Fruit fly (Drosophila melanogaster) whole organism, embryonic: ENCODE results near the gene Muc14A.

Source experiments
- ATbp ChIP-seq: fragments of 200-800 bp; sonication (Bioruptor generic); optimal IDR thresholded peaks from 2 replicates; lab custom pipeline; 2017; ENCODE audit warnings: missing biosample characterization, mild to moderate bottlenecking, missing genetic modification characterization, missing genetic modification reagents
- CG10274 ChIP-seq: fragments of 200-800 bp; sonication (Bioruptor generic); optimal IDR thresholded peaks from 3 replicates; lab custom pipeline; 2017; ENCODE audit warnings: missing biosample characterization, mild to moderate bottlenecking, missing genetic modification characterization
- CG10654 ChIP-seq: fragments of 200-800 bp; sonication (Bioruptor generic); optimal IDR thresholded peaks from 2 replicates; lab custom pipeline; 2016; ENCODE audit warnings: missing biosample characterization, missing genetic modification characterization
- CG10959 ChIP-seq: fragments of 200-800 bp; sonication (Bioruptor generic); IDR thresholded peaks from 2 replicates; pipeline ENCODE4 v1.3.6; 2022; ENCODE audit warnings: missing biosample characterization, missing genetic modification characterization
- CG14710 ChIP-seq: fragments of 200-800 bp; sonication (Bioruptor generic); optimal IDR thresholded peaks from 3 replicates; lab custom pipeline; 2019; ENCODE audit warnings: missing biosample characterization, mild to moderate bottlenecking, missing genetic modification characterization, moderate library complexity
- CG15073 ChIP-seq: fragments of 200-800 bp; sonication (Bioruptor generic); optimal IDR thresholded peaks from 2 replicates; lab custom pipeline; 2016; ENCODE audit warnings: missing biosample characterization, missing genetic modification characterization
- CG17568 ChIP-seq: fragments of 200-800 bp; sonication (Bioruptor generic); optimal IDR thresholded peaks from 2 replicates; lab custom pipeline; 2018; ENCODE audit warnings: missing biosample characterization, mild to moderate bottlenecking, missing genetic modification characterization, moderate library complexity
- CG18619 ChIP-seq: fragments of 200-800 bp; sonication (Bioruptor generic); optimal IDR thresholded peaks from 3 replicates; lab custom pipeline; 2017; ENCODE audit warnings: missing biosample characterization, mild to moderate bottlenecking, missing genetic modification characterization
- CG2712 ChIP-seq: fragments of 200-800 bp; optimal IDR thresholded peaks from 3 replicates; lab custom pipeline; 2019; ENCODE audit warnings: missing biosample characterization, mild to moderate bottlenecking, missing genetic modification characterization, moderate library complexity
- CG33213 ChIP-seq: fragments of 200-800 bp; sonication (Bioruptor generic); optimal IDR thresholded peaks from 3 replicates; lab custom pipeline; 2016; ENCODE audit warnings: missing biosample characterization, missing genetic modification characterization
- CG42726 ChIP-seq: fragments of 200-800 bp; sonication (Bioruptor generic); IDR thresholded peaks from 2 replicates; pipeline ENCODE4 v1.3.6; 2022; ENCODE audit warnings: missing biosample characterization, missing genetic modification characterization; ENCODE audit not compliant: partially characterized antibody
- CG43689 ChIP-seq: fragments of 200-800 bp; sonication (Bioruptor generic); IDR thresholded peaks from 2 replicates; pipeline ENCODE4 v1.3.6; 2022; ENCODE audit warnings: missing biosample characterization, missing genetic modification characterization
- CG4404 ChIP-seq: fragments of 200-800 bp; sonication (Bioruptor generic); IDR thresholded peaks from 2 replicates; pipeline ENCODE4 v1.3.6; 2022; ENCODE audit warnings: missing biosample characterization, missing genetic modification characterization
- CG4707 ChIP-seq: fragments of 200-800 bp; sonication (Bioruptor generic); optimal IDR thresholded peaks from 2 replicates; lab custom pipeline; 2018; ENCODE audit warnings: missing biosample characterization, mild to moderate bottlenecking, missing genetic modification characterization, moderate library complexity
- CG6272 ChIP-seq: fragments of 200-800 bp; sonication (Bioruptor generic); IDR thresholded peaks from 2 replicates; pipeline ENCODE4 v1.3.6; 2022; ENCODE audit warnings: missing biosample characterization, missing genetic modification characterization
- CG8944 ChIP-seq: fragments of 200-800 bp; sonication (Bioruptor generic); optimal IDR thresholded peaks from 3 replicates; lab custom pipeline; 2016; ENCODE audit warnings: missing biosample characterization, missing genetic modification characterization
- CG9437 ChIP-seq: fragments of 200-800 bp; sonication (Bioruptor generic); optimal IDR thresholded peaks from 2 replicates; lab custom pipeline; 2018; ENCODE audit warnings: missing biosample characterization, mild to moderate bottlenecking, missing genetic modification characterization
- Camta ChIP-seq: fragments of 200-800 bp; sonication (Bioruptor generic); optimal IDR thresholded peaks from 2 replicates; lab custom pipeline; 2016; ENCODE audit warnings: missing biosample characterization, missing genetic modification characterization
- Dref ChIP-seq: fragments of 200-800 bp; sonication (Bioruptor generic); IDR thresholded peaks from 2 replicates; pipeline ENCODE4 v1.3.6; 2022; ENCODE audit warnings: missing biosample characterization, missing genetic modification characterization
- Fer3 ChIP-seq: fragments of 200-800 bp; sonication (Bioruptor generic); optimal IDR thresholded peaks from 2 replicates; lab custom pipeline; 2018; ENCODE audit warnings: missing biosample characterization, mild to moderate bottlenecking, missing genetic modification characterization, moderate library complexity
- H2.0 ChIP-seq: fragments of 200-800 bp; sonication (Bioruptor generic); IDR thresholded peaks from 2 replicates; pipeline ENCODE4 v1.3.6; 2022; ENCODE audit warnings: missing biosample characterization, missing genetic modification characterization
- HLHmδ ChIP-seq: fragments of 200-800 bp; sonication (Bioruptor generic); optimal IDR thresholded peaks from 2 replicates; lab custom pipeline; 2018; ENCODE audit warnings: missing biosample characterization, mild to moderate bottlenecking, missing genetic modification characterization, moderate library complexity
- Hey ChIP-seq: fragments of 200-800 bp; sonication (Bioruptor generic); optimal IDR thresholded peaks from 3 replicates; lab custom pipeline; 2018; ENCODE audit warnings: missing biosample characterization, mild to moderate bottlenecking, missing genetic modification characterization
- Med ChIP-seq: fragments of 200-800 bp; sonication (Bioruptor generic); peaks from one replicate; lab custom pipeline; 2016; ENCODE audit warnings: missing biosample characterization, missing genetic modification characterization, mild to moderate bottlenecking, inconsistent platforms, moderate library complexity
- Meics ChIP-seq: fragments of 200-800 bp; sonication (Bioruptor generic); optimal IDR thresholded peaks from 2 replicates; lab custom pipeline; 2017; ENCODE audit warnings: missing biosample characterization, mild to moderate bottlenecking, missing genetic modification characterization
- Mes4 ChIP-seq: fragments of 200-800 bp; sonication (Bioruptor generic); optimal IDR thresholded peaks from 2 replicates; lab custom pipeline; 2016; ENCODE audit warnings: missing biosample characterization, missing genetic modification characterization
- NK7.1 ChIP-seq: fragments of 200-800 bp; sonication (Bioruptor generic); optimal IDR thresholded peaks from 3 replicates; lab custom pipeline; 2016; ENCODE audit warnings: missing biosample characterization, missing genetic modification characterization
- Oaz ChIP-seq: fragments of 200-800 bp; sonication (Bioruptor generic); IDR thresholded peaks from 2 replicates; pipeline ENCODE4 v1.3.6; 2022; ENCODE audit warnings: missing biosample characterization, missing genetic modification characterization
- Rx ChIP-seq: fragments of 200-800 bp; sonication (Bioruptor generic); IDR thresholded peaks from 2 replicates; pipeline ENCODE4 v1.3.6; 2022; ENCODE audit warnings: missing biosample characterization, missing genetic modification characterization
- Sry-β ChIP-seq: fragments of 200-800 bp; sonication (Bioruptor generic); optimal IDR thresholded peaks from 2 replicates; lab custom pipeline; 2018; ENCODE audit warnings: missing biosample characterization, mild to moderate bottlenecking, missing genetic modification characterization, moderate library complexity
- Ssrp ChIP-seq: fragments of 200-800 bp; sonication (Bioruptor generic); optimal IDR thresholded peaks from 2 replicates; lab custom pipeline; 2018; ENCODE audit warnings: missing biosample characterization, mild to moderate bottlenecking, missing genetic modification characterization, moderate library complexity
- bsh ChIP-seq, 2 experiments: fragments of 200-800 bp; sonication (Bioruptor generic); optimal IDR thresholded peaks; 2 replicates each; lab custom pipeline; 2017 to 2018; ENCODE audit warnings: mild to moderate bottlenecking in 2 of 2, missing biosample characterization in 2 of 2, missing genetic modification characterization in 2 of 2, moderate library complexity in 1 of 2
- cwo ChIP-seq: fragments of 200-800 bp; sonication (Bioruptor generic); optimal IDR thresholded peaks from 3 replicates; lab custom pipeline; 2017; ENCODE audit warnings: missing biosample characterization, missing genetic modification characterization, mild to moderate bottlenecking, moderate library complexity, missing genetic modification reagents
- eve ChIP-seq, 2 experiments: fragments of >200 bp; optimal IDR thresholded peaks; 2 replicates each; lab custom pipeline; 2017; ENCODE audit warnings: missing biosample characterization in 2 of 2, missing genetic modification characterization in 2 of 2
- h ChIP-seq: fragments of >200 bp; optimal IDR thresholded peaks from 2 replicates; lab custom pipeline; 2017
- knrl ChIP-seq: fragments of 200-800 bp; sonication (Bioruptor generic); IDR thresholded peaks from 3 replicates; pipeline ENCODE4 v1.3.6; 2022; ENCODE audit warnings: missing biosample characterization, missing genetic modification characterization; ENCODE audit not compliant: partially characterized antibody
- nerfin-2 ChIP-seq: fragments of 200-800 bp; sonication (Bioruptor generic); IDR thresholded peaks from 2 replicates; pipeline ENCODE4 v1.3.6; 2022; ENCODE audit warnings: missing biosample characterization, missing genetic modification characterization; ENCODE audit not compliant: partially characterized antibody
- pan ChIP-seq, 4 experiments: fragments of >200 bp in 3 of 4; fragments of 200-800 bp in 1 of 4; sonication (Bioruptor generic) in 1 of 4; optimal IDR thresholded peaks in 3 of 4; IDR thresholded peaks in 1 of 4; 2 replicates each; pipeline versions ENCODE4 v1.3.6 to Lab custom; 2017 to 2022; ENCODE audit warnings: missing biosample characterization in 2 of 4, missing genetic modification characterization in 2 of 4, mixed read lengths in 1 of 4
- pb ChIP-seq: fragments of 200-800 bp; sonication (Bioruptor generic); optimal IDR thresholded peaks from 3 replicates; lab custom pipeline; 2016; ENCODE audit warnings: missing biosample characterization, missing genetic modification characterization
- phol ChIP-seq: fragments of 200-800 bp; sonication (Bioruptor generic); optimal IDR thresholded peaks from 3 replicates; lab custom pipeline; 2018; ENCODE audit warnings: missing biosample characterization, mild to moderate bottlenecking, missing genetic modification characterization, moderate library complexity
- pnt ChIP-seq: fragments of 200-800 bp; sonication (Bioruptor generic); optimal IDR thresholded peaks from 3 replicates; lab custom pipeline; 2016; ENCODE audit warnings: missing biosample characterization, missing genetic modification characterization
- sqz ChIP-seq: fragments of 200-800 bp; sonication (Bioruptor generic); optimal IDR thresholded peaks from 3 replicates; lab custom pipeline; 2018; ENCODE audit warnings: missing biosample characterization, mild to moderate bottlenecking, missing genetic modification characterization
- ssp ChIP-seq: fragments of 200-800 bp; sonication (Bioruptor generic); IDR thresholded peaks from 2 replicates; pipeline ENCODE4 v1.3.6; 2022; ENCODE audit warnings: missing biosample characterization, missing genetic modification characterization
- tio ChIP-seq: fragments of 200-800 bp; sonication (Bioruptor generic); optimal IDR thresholded peaks from 2 replicates; lab custom pipeline; 2017; ENCODE audit warnings: missing biosample characterization, missing genetic modification characterization, inconsistent platforms
- tll ChIP-seq, 2 experiments: fragments of 200-800 bp in 1 of 2; fragments of >200 bp in 1 of 2; sonication (Bioruptor generic) in 1 of 2; optimal IDR thresholded peaks; 2 replicates each; lab custom pipeline; 2017 to 2019; ENCODE audit warnings: missing biosample characterization in 2 of 2, missing genetic modification characterization in 2 of 2, mild to moderate bottlenecking in 1 of 2, moderate library complexity in 1 of 2
- unpg ChIP-seq: fragments of 200-800 bp; sonication (Bioruptor generic); optimal IDR thresholded peaks from 3 replicates; lab custom pipeline; 2018; ENCODE audit warnings: missing biosample characterization, mild to moderate bottlenecking, missing genetic modification characterization, moderate library complexity
- wdn ChIP-seq: fragments of 200-800 bp; sonication (Bioruptor generic); IDR thresholded peaks from 2 replicates; pipeline ENCODE4 v1.3.6; 2022; ENCODE audit warnings: missing biosample characterization, missing genetic modification characterization
- wek ChIP-seq: fragments of 200-800 bp; sonication (Bioruptor generic); optimal IDR thresholded peaks from 3 replicates; lab custom pipeline; 2018; ENCODE audit warnings: missing biosample characterization, mild to moderate bottlenecking, missing genetic modification characterization, moderate library complexity

The Muc14A gene

dm6 chrX:16104738-16105426 is 96.0 kb downstream of the Muc14A start, which contains the start of the genes CG42353 and CG42354 (continued):
- TF ChIP-seq Ssrp (tag; lab: Kevin White, UChicago), result peak; percentile 98
- peak; percentile 88 for TF ChIP-seq CG6272
- TF ChIP-seq phol (tag; lab: Kevin White, UChicago), result peak; percentile 98
- peak; percentile 70 to 95 for TF ChIP-seq eve (GFP tag; optimal IDR thresholded peaks at IDR 0.05; lab: Kevin White, UChicago)
- TF ChIP-seq CG2712 (tag; lab: Kevin White, UChicago), result peak; percentile 98
- peak; percentile 59 for TF ChIP-seq Sry-β (GFP tag; lab: Kevin White, UChicago)
- peak; percentile 82 for TF ChIP-seq wdn (GFP tag; lab: Robert Waterston, UW)
- TF ChIP-seq Dref (GFP tag; lab: Robert Waterston, UW), result 0 out of 2 replicates have a peak, but pooled peaks have one; percentile 25
- peak; percentile 90 for TF ChIP-seq H2.0 (GFP tag; lab: Robert Waterston, UW)
- TF ChIP-seq Camta (GFP tag; lab: Kevin White, UChicago), result peak; percentile 54
- peak; percentile 97 for TF ChIP-seq CG14710 (tag; lab: Kevin White, UChicago)
- peak; percentile 95 for TF ChIP-seq Fer3 (tag; lab: Kevin White, UChicago)
- peak; percentile 83 for TF ChIP-seq CG4707 (GFP tag; lab: Kevin White, UChicago)
- TF ChIP-seq HLHmδ (GFP tag; lab: Kevin White, UChicago), result peak; percentile 16
- peak; percentile 88 for TF ChIP-seq Rx (GFP tag; lab: Robert Waterston, UW)
- TF ChIP-seq Meics, result peak; percentile 96
- peak; percentile 90 for TF ChIP-seq Oaz (GFP tag; lab: Robert Waterston, UW)
- TF ChIP-seq CG4404 (GFP tag; lab: Robert Waterston, UW), result peak; percentile 96
- peak; percentile 94 to 97 for TF ChIP-seq bsh (GFP tag; optimal IDR thresholded peaks at IDR 0.05; lab: Kevin White, UChicago)
- TF ChIP-seq NK7.1 (GFP tag; lab: Kevin White, UChicago), result peak; percentile 65
- peak; percentile 92 for TF ChIP-seq CG17568
- peak; percentile 68 for TF ChIP-seq CG15073 (GFP tag; lab: Kevin White, UChicago)
- peak in 1 of 2 experiments; percentile 68 for TF ChIP-seq tll (GFP tag; optimal IDR thresholded peaks at IDR 0.05; lab: Kevin White, UChicago)
- peak; percentile 98 for TF ChIP-seq tio (GFP tag; lab: Kevin White, UChicago)
- peak; percentile 94 for TF ChIP-seq CG10654 (GFP tag; lab: Kevin White, UChicago)
- TF ChIP-seq ssp (GFP tag; lab: Robert Waterston, UW), result peak; percentile 90
- TF ChIP-seq ATbp (GFP tag; lab: Kevin White, UChicago), result peak; percentile 93
- TF ChIP-seq CG9437 (GFP tag; lab: Kevin White, UChicago), result peak; percentile 90
- peak; percentile 81 for TF ChIP-seq pnt (GFP tag; lab: Kevin White, UChicago)
- peak; percentile 29; the same call in 1 of the 2 replicates for TF ChIP-seq CG42726 (GFP tag; lab: Robert Waterston, UW)
- TF ChIP-seq h (lab: Kevin White, UChicago), result no peak
- peak; percentile 90 for TF ChIP-seq cwo (GFP tag; lab: Kevin White, UChicago)
- TF ChIP-seq Med, result peak; percentile 96
- peak; percentile 93 for TF ChIP-seq CG10959 (GFP tag; lab: Robert Waterston, UW)
- peak; percentile 80 for TF ChIP-seq CG10274 (GFP tag; lab: Kevin White, UChicago)
- TF ChIP-seq knrl (GFP tag; lab: Robert Waterston, UW), result no peak
- TF ChIP-seq CG43689 (GFP tag; lab: Robert Waterston, UW), result peak; percentile 71
- TF ChIP-seq CG8944, result peak; percentile 88
- peak; percentile 79 for TF ChIP-seq Hey
- TF ChIP-seq wek (GFP tag; lab: Kevin White, UChicago), result peak; percentile 87
- TF ChIP-seq sqz (GFP tag; lab: Kevin White, UChicago), result peak; percentile 96
- no peak for TF ChIP-seq pan (optimal IDR thresholded peaks at IDR 0.05; lab: Kevin White, UChicago)
- TF ChIP-seq pan (GFP tag; optimal IDR thresholded peaks at IDR 0.05 in 1 of 2, IDR thresholded peaks at IDR 0.05 in 1 of 2), result peak in 1 of 2 experiments; percentile 95
- TF ChIP-seq unpg (GFP tag; lab: Kevin White, UChicago), result peak; percentile 97
- TF ChIP-seq nerfin-2 (GFP tag; lab: Robert Waterston, UW), result peak; percentile 35; the same call in 1 of the 2 replicates
- TF ChIP-seq Mes4 (GFP tag; lab: Kevin White, UChicago), result peak; percentile 90
- peak; percentile 95 for TF ChIP-seq CG18619 (GFP tag; lab: Kevin White, UChicago)
- TF ChIP-seq pb, result peak; percentile 82
- peak; percentile 87 for TF ChIP-seq CG33213 (GFP tag; lab: Kevin White, UChicago)
